Fruit fly (Drosophila melanogaster): ENCODE measurements around the gene DIP-epsilon.

DNA sequence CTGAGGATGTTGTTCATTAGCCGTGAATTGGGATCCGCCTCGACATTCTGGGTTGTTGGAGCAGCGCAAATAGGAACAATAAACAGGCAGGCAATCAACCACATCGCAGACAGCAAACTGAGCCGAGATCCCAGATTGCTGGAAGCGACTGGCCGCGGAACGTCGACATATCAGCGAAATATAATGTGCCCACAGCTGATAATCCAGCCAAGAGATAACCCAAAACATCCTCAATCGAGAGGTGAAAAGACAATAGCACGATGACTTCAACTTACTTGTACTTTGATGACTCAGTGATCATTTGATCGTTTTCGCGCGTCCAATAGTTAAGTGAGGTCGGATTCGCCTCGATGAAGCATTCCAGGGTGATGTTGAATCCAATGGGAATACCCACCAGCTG, 25.7 kb downstream of the DIP-epsilon start, which contains the start of gene Nepl6:
- TF ChIP-seq h (GFP tag; optimal IDR thresholded peaks at IDR 0.05): no peak
- TF ChIP-seq sage (GFP tag; optimal IDR thresholded peaks at IDR 0.05): no peak
- TF ChIP-seq jim (GFP tag; optimal IDR thresholded peaks at IDR 0.05): no peak
- TF ChIP-seq pan (optimal IDR thresholded peaks at IDR 0.05): no peak
- TF ChIP-seq foxo (GFP tag; optimal IDR thresholded peaks at IDR 0.05): no peak
- no peak for TF ChIP-seq CG9705 (GFP tag; optimal IDR thresholded peaks at IDR 0.05)
- TF ChIP-seq usp (GFP tag; optimal IDR thresholded peaks at IDR 0.05): no peak
- no peak for TF ChIP-seq OdsH (GFP tag; optimal IDR thresholded peaks at IDR 0.05)
